Worm (Caenorhabditis elegans) whole organism, L1 larva: ENCODE data around the gene hog-1.

Experiments used
- fkh-4 ChIP-seq: sonication (generic microtip); optimal IDR thresholded peaks from 2 replicates; lab custom pipeline; 2016; ENCODE audit warnings: missing compliant biosample characterization, missing genetic modification characterization, borderline replicate concordance
- lin-13 ChIP-seq: fragments of 150-350 bp; optimal IDR thresholded peaks from 2 replicates; lab custom pipeline; 2014; ENCODE audit warnings: missing biosample characterization, missing genetic modification reagents, missing genetic modification characterization
- lin-15B ChIP-seq: fragments of 150-350 bp; sonication (generic microtip); optimal IDR thresholded peaks from 3 replicates; lab custom pipeline; 2014; ENCODE audit warnings: missing biosample characterization, missing genetic modification characterization
- mdl-1 ChIP-seq, 2 experiments: fragments of 150-350 bp; optimal IDR thresholded peaks; 2 replicates each; lab custom pipeline; 2014 to 2017; ENCODE audit warnings: missing biosample characterization in 2 of 2, missing genetic modification characterization in 2 of 2, inconsistent platforms in 1 of 2
- nhr-12 ChIP-seq: sonication (generic microtip); optimal IDR thresholded peaks from 2 replicates; lab custom pipeline; 2017; ENCODE audit warnings: missing biosample characterization, missing genetic modification characterization
- nhr-28 ChIP-seq: fragments of 150-350 bp; optimal IDR thresholded peaks from 2 replicates; lab custom pipeline; 2014; ENCODE audit warnings: missing biosample characterization, missing genetic modification characterization
- skn-1 ChIP-seq: fragments of 150-350 bp; optimal IDR thresholded peaks from 2 replicates; lab custom pipeline; 2014; ENCODE audit warnings: missing biosample characterization, missing genetic modification characterization
- snpc-4 ChIP-seq: fragments of 150-350 bp; optimal IDR thresholded peaks from 2 replicates; lab custom pipeline; 2014; ENCODE audit warnings: missing biosample characterization, missing genetic modification characterization
- snu-23 ChIP-seq: sonication (generic microtip); optimal IDR thresholded peaks from 2 replicates; lab custom pipeline; 2016; ENCODE audit warnings: missing genetic modification characterization, missing compliant biosample characterization
- unc-62 ChIP-seq: fragments of 150-350 bp; optimal IDR thresholded peaks from 2 replicates; lab custom pipeline; 2014; ENCODE audit warnings: missing biosample characterization, missing genetic modification reagents, missing genetic modification characterization
- unc-98 ChIP-seq: fragments of 200-800 bp; sonication (Bioruptor generic); IDR thresholded peaks from 2 replicates; pipeline ENCODE4 v1.3.6; 2022; ENCODE audit warnings: missing genetic modification characterization, missing compliant biosample characterization

DNA sequence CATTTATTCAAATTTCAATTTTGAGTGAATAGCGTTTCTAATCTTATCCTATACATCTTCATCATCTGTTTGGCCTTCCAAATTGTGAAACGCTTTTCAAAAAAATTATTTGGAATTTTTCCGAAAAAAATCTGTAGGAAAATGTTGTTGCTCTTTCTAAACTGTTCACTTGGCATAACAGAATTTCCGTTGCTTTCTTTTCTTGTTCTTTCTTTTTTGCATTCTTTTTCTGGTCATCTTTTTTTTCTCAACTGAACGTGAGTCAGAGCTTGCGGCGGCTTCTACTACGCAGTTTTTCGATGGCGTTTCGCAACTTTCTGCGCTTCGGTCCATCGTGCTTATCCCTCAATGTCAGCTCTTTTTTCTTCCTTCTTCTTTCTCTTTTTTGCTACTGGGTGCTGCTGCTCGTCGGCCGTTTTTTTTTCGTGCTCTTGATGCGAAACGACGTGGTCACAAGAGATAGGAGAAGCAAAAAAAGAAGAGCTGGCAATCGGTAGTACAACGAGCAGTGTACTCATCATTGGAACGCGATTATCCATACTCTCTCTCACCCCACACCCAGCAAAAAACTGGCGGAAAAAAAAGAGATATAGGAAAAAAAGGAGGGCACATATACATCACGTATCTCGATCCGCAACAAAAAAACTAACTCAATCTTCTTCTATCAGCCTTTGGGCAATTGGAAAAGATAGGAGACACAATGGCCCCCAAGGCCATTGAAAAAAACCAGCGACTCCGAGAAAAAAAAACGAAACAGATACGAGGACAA, 34.2 kb downstream of the hog-1 start:
- TF ChIP-seq fkh-4 (no peak), snu-23 (GFP tag; lab: Kevin White, UChicago) (peak; percentile 37), skn-1 (tag; lab: Kevin White, UChicago) (no peak), nhr-28 (tag; lab: Kevin White, UChicago) (no peak), lin-13 (no peak), nhr-12 (no peak), snpc-4 (no peak), lin-15B (tag; lab: Kevin White, UChicago) (no peak), mdl-1 (tag; optimal IDR thresholded peaks at IDR 0.05; lab: Kevin White, UChicago) (no peak), unc-62 (GFP tag; lab: Kevin White, UChicago) (no peak), unc-98 (GFP tag; lab: Robert Waterston, UW) (no peak)
